Worm (Caenorhabditis elegans) whole organism, midembryonic: ENCODE data around the gene dis-3.

Source experiments
- T22C8.4 ChIP-seq: fragments of 200-800 bp; sonication (Bioruptor generic); IDR thresholded peaks from 2 replicates; pipeline ENCODE4 v1.3.6; 2022; ENCODE audit warnings: missing genetic modification characterization, missing compliant biosample characterization
- cog-1 ChIP-seq: sonication (generic microtip); optimal IDR thresholded peaks from 2 replicates; lab custom pipeline; 2016; ENCODE audit warnings: missing genetic modification characterization, missing compliant biosample characterization
- flt-1 ChIP-seq: fragments of 200-800 bp; sonication (Bioruptor generic); IDR thresholded peaks from 2 replicates; pipeline ENCODE4 v1.3.6; 2022; ENCODE audit warnings: missing genetic modification characterization, missing compliant biosample characterization
- klf-2 ChIP-seq: fragments of 200-800 bp; sonication (Bioruptor generic); conservative IDR thresholded peaks from 2 replicates; pipeline ENCODE4 v1.3.6; 2022; ENCODE audit warnings: missing genetic modification reagents, missing genetic modification characterization, missing compliant biosample characterization
- med-1 ChIP-seq: sonication (generic microtip); optimal IDR thresholded peaks from 2 replicates; lab custom pipeline; 2017; ENCODE audit warnings: missing genetic modification characterization, mild to moderate bottlenecking, missing compliant biosample characterization, antibody characterized with exemption, missing genetic modification reagents; ENCODE audit not compliant: insufficient read depth
- ref-1 ChIP-seq: fragments of 200-800 bp; sonication (Bioruptor generic); conservative IDR thresholded peaks from 2 replicates; pipeline ENCODE4 v1.3.6; 2022; ENCODE audit warnings: missing genetic modification reagents, missing genetic modification characterization, missing compliant biosample characterization
- tab-1 ChIP-seq: fragments of 200-800 bp; sonication (Bioruptor generic); IDR thresholded peaks from 2 replicates; pipeline ENCODE4 v1.3.6; 2022; ENCODE audit warnings: missing genetic modification characterization, missing compliant biosample characterization
- ztf-23 ChIP-seq: fragments of 200-800 bp; sonication (Bioruptor generic); IDR thresholded peaks from 2 replicates; pipeline ENCODE4 v1.3.6; 2022; ENCODE audit warnings: missing genetic modification reagents, missing genetic modification characterization, missing compliant biosample characterization
- ztf-29 ChIP-seq: fragments of 200-800 bp; sonication (Bioruptor generic); IDR thresholded peaks from 2 replicates; pipeline ENCODE4 v1.3.6; 2022; ENCODE audit warnings: missing genetic modification reagents, missing genetic modification characterization, missing compliant biosample characterization

The dis-3 gene

ce11 chrIV:10089777-10090176 lies 7.2 kb upstream of the dis-3 start, which contains the start of gene ttr-39:
Gene ttr-39 (minus strand): TSS chrIV:10089877.
- no peak for TF ChIP-seq tab-1 (GFP tag; lab: Robert Waterston, UW)
- TF ChIP-seq cog-1, result no peak
- no peak for TF ChIP-seq flt-1 (GFP tag; lab: Robert Waterston, UW)
- TF ChIP-seq ztf-29 (GFP tag; lab: Robert Waterston, UW), result no peak
- no peak for TF ChIP-seq T22C8.4 (GFP tag; lab: Robert Waterston, UW)
- no peak for TF ChIP-seq ref-1 (GFP tag; lab: Robert Waterston, UW)
- TF ChIP-seq klf-2 (GFP tag; lab: Robert Waterston, UW), result no peak
- TF ChIP-seq ztf-23 (GFP tag; lab: Robert Waterston, UW), result no peak

- TF ChIP-seq cog-1 (no peak), ref-1 (GFP tag; lab: Robert Waterston, UW) (no peak), tab-1 (GFP tag; lab: Robert Waterston, UW) (no peak), flt-1 (GFP tag; lab: Robert Waterston, UW) (no peak), T22C8.4 (GFP tag; lab: Robert Waterston, UW) (no peak), ztf-23 (GFP tag; lab: Robert Waterston, UW) (no peak), med-1 (no peak)
These were observed 6.6 kb upstream of the dis-3 start, which contains the start of gene ttbk-5 for ce11 chrIV:10090358-10090757. Gene ttbk-5 (plus strand): TSS chrIV:10090658.

- TF ChIP-seq T22C8.4 (GFP tag; lab: Robert Waterston, UW) (no peak), ref-1 (GFP tag; lab: Robert Waterston, UW) (no peak), cog-1 (no peak), flt-1 (GFP tag; lab: Robert Waterston, UW) (no peak)
These were observed 1.8 kb upstream of the dis-3 start, which contains the start of the genes C04G2.5 and msp-36 for ce11 chrIV:10095171-10095570. Gene C04G2.5 (minus strand): TSS chrIV:10095271. Gene msp-36 (plus strand): TSS chrIV:10095433.

ce11 chrIV:10110417-10110816 lies 13.4 kb downstream of the dis-3 start, which contains the start of gene egl-38:
Gene egl-38 (minus strand): TSS chrIV:10110517.
- TF ChIP-seq ztf-29 (GFP tag; lab: Robert Waterston, UW) (no peak), T22C8.4 (GFP tag; lab: Robert Waterston, UW) (no peak), klf-2 (GFP tag; lab: Robert Waterston, UW) (no peak), flt-1 (GFP tag; lab: Robert Waterston, UW) (no peak)

ce11 chrIV:10110870-10111269 lies 13.9 kb downstream of the dis-3 start:
- TF ChIP-seq klf-2 (GFP tag; lab: Robert Waterston, UW) (no peak), tab-1 (GFP tag; lab: Robert Waterston, UW) (no peak), ztf-23 (GFP tag; lab: Robert Waterston, UW) (no peak), ref-1 (GFP tag; lab: Robert Waterston, UW) (no peak), ztf-29 (GFP tag; lab: Robert Waterston, UW) (no peak), cog-1 (no peak), T22C8.4 (GFP tag; lab: Robert Waterston, UW) (no peak), med-1 (no peak), flt-1 (GFP tag; lab: Robert Waterston, UW) (no peak)

ce11 chrIV:10111441-10111840 lies 14.4 kb downstream of the dis-3 start, which contains the start of gene spch-1:
Gene spch-1 (minus strand): TSS chrIV:10111541.
- TF ChIP-seq ztf-29 (GFP tag; lab: Robert Waterston, UW) (no peak), flt-1 (GFP tag; lab: Robert Waterston, UW) (no peak), tab-1 (GFP tag; lab: Robert Waterston, UW) (no peak)

ce11 chrIV:10112570-10112969 lies 15.6 kb downstream of the dis-3 start, which contains the start of gene nsph-3.2:
Gene nsph-3.2 (plus strand): TSS chrIV:10112870.
- no peak for TF ChIP-seq ref-1 (GFP tag; lab: Robert Waterston, UW)
- no peak for TF ChIP-seq cog-1
- no peak for TF ChIP-seq ztf-29 (GFP tag; lab: Robert Waterston, UW)
- TF ChIP-seq tab-1 (GFP tag; lab: Robert Waterston, UW), result no peak
- no peak for TF ChIP-seq flt-1 (GFP tag; lab: Robert Waterston, UW)
- TF ChIP-seq med-1, result no peak
- no peak for TF ChIP-seq ztf-23 (GFP tag; lab: Robert Waterston, UW)

- TF ChIP-seq ztf-29 (GFP tag; lab: Robert Waterston, UW) (no peak), T22C8.4 (GFP tag; lab: Robert Waterston, UW) (no peak), tab-1 (GFP tag; lab: Robert Waterston, UW) (no peak), ref-1 (GFP tag; lab: Robert Waterston, UW) (no peak), klf-2 (GFP tag; lab: Robert Waterston, UW) (no peak), cog-1 (no peak), med-1 (no peak), ztf-23 (GFP tag; lab: Robert Waterston, UW) (no peak), flt-1 (GFP tag; lab: Robert Waterston, UW) (no peak)
These were observed 18.1 kb downstream of the dis-3 start, which contains the start of gene C04G2.10 for ce11 chrIV:10115142-10115541. Gene C04G2.10 (plus strand): TSS chrIV:10115442.

ce11 chrIV:10116765-10117164 lies 19.8 kb downstream of the dis-3 start:
- no peak for TF ChIP-seq med-1
- no peak for TF ChIP-seq tab-1 (GFP tag; lab: Robert Waterston, UW)
- TF ChIP-seq ztf-23 (GFP tag; lab: Robert Waterston, UW), result no peak
- TF ChIP-seq ref-1 (GFP tag; lab: Robert Waterston, UW), result no peak
- no peak for TF ChIP-seq cog-1
- TF ChIP-seq flt-1 (GFP tag; lab: Robert Waterston, UW), result no peak
- TF ChIP-seq klf-2 (GFP tag; lab: Robert Waterston, UW), result no peak
- no peak for TF ChIP-seq T22C8.4 (GFP tag; lab: Robert Waterston, UW)
- no peak for TF ChIP-seq ztf-29 (GFP tag; lab: Robert Waterston, UW)

ce11 chrIV:10122205-10122604 lies 25.2 kb downstream of the dis-3 start, which contains the start of gene irld-21:
Gene irld-21 (minus strand): TSS chrIV:10122305.
- TF ChIP-seq tab-1 (GFP tag; lab: Robert Waterston, UW), result no peak
- no peak for TF ChIP-seq ztf-23 (GFP tag; lab: Robert Waterston, UW)
- TF ChIP-seq ref-1 (GFP tag; lab: Robert Waterston, UW), result no peak
- no peak for TF ChIP-seq ztf-29 (GFP tag; lab: Robert Waterston, UW)
- no peak for TF ChIP-seq cog-1
- TF ChIP-seq klf-2 (GFP tag; lab: Robert Waterston, UW), result no peak
- TF ChIP-seq T22C8.4 (GFP tag; lab: Robert Waterston, UW), result no peak
- TF ChIP-seq med-1, result no peak
